Worm (Caenorhabditis elegans): Measurements from ENCODE around the gene clc-23.
A peak's percentile ranks its signal among the peaks of the same experiment; 100 is the strongest.

The clc-23 gene

ce11 chrIII:1037173-1037572 lies 16.4 kb downstream of the clc-23 start, which contains the start of the genes chin-1 and BE0003N10.1:
Gene chin-1, minus strand, starts transcription at chrIII:1037212.
Gene BE0003N10.1, plus strand, starts transcription at chrIII:1037492.
- TF ChIP-seq ztf-23 (GFP tag; IDR thresholded peaks at IDR 0.05) (no peak), T22C8.4 (GFP tag; IDR thresholded peaks at IDR 0.05) (no peak), flt-1 (GFP tag; IDR thresholded peaks at IDR 0.05) (no peak)

- TF ChIP-seq med-1 (GFP tag; optimal IDR thresholded peaks at IDR 0.05; ENCODE audit: insufficient read depth) (no peak), ztf-23 (GFP tag; IDR thresholded peaks at IDR 0.05) (no peak), tab-1 (GFP tag; IDR thresholded peaks at IDR 0.05) (no peak), ztf-29 (GFP tag; IDR thresholded peaks at IDR 0.05) (no peak), cog-1 (tag; optimal IDR thresholded peaks at IDR 0.05) (no peak), klf-2 (GFP tag; conservative IDR thresholded peaks at IDR 0.05) (no peak), ref-1 (GFP tag; conservative IDR thresholded peaks at IDR 0.05) (no peak), flt-1 (GFP tag; IDR thresholded peaks at IDR 0.05) (no peak), T22C8.4 (GFP tag; IDR thresholded peaks at IDR 0.05) (no peak)
These were observed 19.3 kb downstream of the clc-23 start for ce11 chrIII:1040059-1040458.

ce11 chrIII:1043790-1044189 lies 23.0 kb downstream of the clc-23 start:
- no peak for TF ChIP-seq med-1 (GFP tag; optimal IDR thresholded peaks at IDR 0.05; ENCODE audit: insufficient read depth)
- no peak for TF ChIP-seq ref-1 (GFP tag; conservative IDR thresholded peaks at IDR 0.05)
- TF ChIP-seq ztf-23 (GFP tag; IDR thresholded peaks at IDR 0.05): no peak
- no peak for TF ChIP-seq flt-1 (GFP tag; IDR thresholded peaks at IDR 0.05)
- no peak for TF ChIP-seq klf-2 (GFP tag; conservative IDR thresholded peaks at IDR 0.05)
- no peak for TF ChIP-seq cog-1 (tag; optimal IDR thresholded peaks at IDR 0.05)
- no peak for TF ChIP-seq tab-1 (GFP tag; IDR thresholded peaks at IDR 0.05)
- no peak for TF ChIP-seq ztf-29 (GFP tag; IDR thresholded peaks at IDR 0.05)
- no peak for TF ChIP-seq T22C8.4 (GFP tag; IDR thresholded peaks at IDR 0.05)

ce11 chrIII:1051877-1052276 lies 31.1 kb downstream of the clc-23 start:
- TF ChIP-seq ztf-29 (GFP tag; IDR thresholded peaks at IDR 0.05): no peak
- TF ChIP-seq ref-1 (GFP tag; conservative IDR thresholded peaks at IDR 0.05): no peak
- TF ChIP-seq ztf-23 (GFP tag; IDR thresholded peaks at IDR 0.05): no peak

DNA sequence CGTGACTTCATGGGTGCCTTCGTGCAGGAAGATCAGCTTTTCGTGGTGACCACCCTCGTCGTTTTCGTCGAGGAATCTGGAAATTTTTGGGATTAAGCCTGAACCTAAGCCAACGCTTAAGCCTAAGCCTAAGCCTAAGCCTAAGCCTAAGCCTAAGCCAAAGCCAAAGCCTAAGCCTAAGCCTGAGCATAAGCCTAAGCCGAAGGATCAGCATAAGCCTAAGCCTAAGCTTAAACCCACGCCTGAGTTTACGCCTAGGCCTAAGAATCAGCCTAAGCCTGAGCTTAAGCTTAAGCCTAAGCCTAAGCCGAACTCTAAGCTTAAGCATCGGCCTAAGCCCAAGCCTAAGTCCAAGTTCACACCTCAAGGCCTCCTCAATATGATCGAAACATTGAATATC lies 31.5 kb downstream of the clc-23 start:
- TF ChIP-seq tab-1 (GFP tag; IDR thresholded peaks at IDR 0.05) (no peak), cog-1 (tag; optimal IDR thresholded peaks at IDR 0.05) (no peak), ref-1 (GFP tag; conservative IDR thresholded peaks at IDR 0.05) (no peak), flt-1 (GFP tag; IDR thresholded peaks at IDR 0.05) (no peak), ztf-23 (GFP tag; IDR thresholded peaks at IDR 0.05) (no peak), klf-2 (GFP tag; conservative IDR thresholded peaks at IDR 0.05) (no peak), T22C8.4 (GFP tag; IDR thresholded peaks at IDR 0.05) (no peak), ztf-29 (GFP tag; IDR thresholded peaks at IDR 0.05) (peak; percentile 73; the same call in 1 of the 2 replicates), med-1 (GFP tag; optimal IDR thresholded peaks at IDR 0.05; ENCODE audit: insufficient read depth) (no peak)

DNA sequence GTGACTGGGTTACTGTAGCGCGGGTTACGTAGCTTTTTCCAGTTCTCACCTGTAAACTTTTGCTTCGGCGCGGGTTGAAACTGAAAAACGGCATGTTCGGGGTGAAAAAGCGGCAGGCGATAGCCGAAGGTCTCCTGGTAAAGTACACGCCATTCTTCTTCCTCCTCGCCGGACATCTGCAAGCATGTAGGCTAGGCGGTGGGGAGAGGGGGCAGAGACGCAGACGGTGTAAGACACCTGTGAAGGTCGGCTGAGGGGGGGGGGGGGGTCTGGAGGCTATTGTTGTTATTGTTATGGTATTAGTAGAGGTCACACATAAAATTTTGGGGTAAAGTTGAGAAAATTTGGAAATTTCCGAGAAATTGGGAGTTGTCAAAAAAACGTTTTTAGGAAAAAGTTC lies 32.3 kb downstream of the clc-23 start, which contains the start of gene fbxo-11.2:
TSS of gene fbxo-11.2 (minus strand) at position 176 of the 400 bp plus-strand sequence.
- TF ChIP-seq cog-1 (tag; optimal IDR thresholded peaks at IDR 0.05): no peak
- TF ChIP-seq flt-1 (GFP tag; IDR thresholded peaks at IDR 0.05): no peak
- TF ChIP-seq tab-1 (GFP tag; IDR thresholded peaks at IDR 0.05): no peak
- TF ChIP-seq ref-1 (GFP tag; conservative IDR thresholded peaks at IDR 0.05): no peak
- TF ChIP-seq T22C8.4 (GFP tag; IDR thresholded peaks at IDR 0.05): no peak

- TF ChIP-seq ref-1 (GFP tag; conservative IDR thresholded peaks at IDR 0.05) (no peak), ztf-29 (GFP tag; IDR thresholded peaks at IDR 0.05) (0 out of 2 replicates have a peak, but pooled peaks have one; percentile 6), ztf-23 (GFP tag; IDR thresholded peaks at IDR 0.05) (0 out of 2 replicates have a peak, but pooled peaks have one; percentile 45), tab-1 (GFP tag; IDR thresholded peaks at IDR 0.05) (0 out of 2 replicates have a peak, but pooled peaks have one; percentile 25), med-1 (GFP tag; optimal IDR thresholded peaks at IDR 0.05; ENCODE audit: insufficient read depth) (no peak)
These were observed 33.3 kb downstream of the clc-23 start for ce11 chrIII:1054096-1054495.

DNA sequence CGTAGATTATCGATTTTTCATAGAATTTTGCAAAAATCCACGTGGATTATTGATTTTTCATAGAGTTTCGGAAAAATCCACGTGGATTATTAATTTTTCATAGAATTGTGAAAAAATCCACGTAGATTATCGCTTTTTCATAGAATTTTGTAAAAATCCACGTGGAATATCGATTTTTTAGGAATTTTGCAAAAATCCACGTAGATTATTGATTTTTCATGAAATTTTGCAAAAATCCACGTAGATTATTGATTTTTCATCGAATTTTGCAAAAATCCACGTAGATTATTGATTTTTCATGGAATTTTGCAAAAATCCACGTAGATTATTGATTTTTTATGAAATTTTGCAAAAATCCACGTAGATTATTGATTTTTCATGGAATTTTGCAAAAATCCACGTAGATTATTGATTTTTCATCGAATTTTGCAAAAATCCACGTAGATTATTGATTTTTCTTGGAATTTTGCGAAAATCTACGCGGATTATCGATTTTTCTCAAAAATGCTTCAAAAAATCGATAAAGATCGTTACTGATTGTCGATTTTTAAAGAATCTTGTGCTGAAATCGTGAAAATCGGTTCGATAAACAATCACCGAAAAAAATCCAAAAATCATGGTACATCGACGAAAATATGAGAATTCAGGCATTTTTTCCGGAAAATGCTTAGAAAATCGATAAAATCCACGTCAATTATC lies 36.4 kb downstream of the clc-23 start:
- TF ChIP-seq T22C8.4 (GFP tag; IDR thresholded peaks at IDR 0.05): peak; percentile 54

DNA sequence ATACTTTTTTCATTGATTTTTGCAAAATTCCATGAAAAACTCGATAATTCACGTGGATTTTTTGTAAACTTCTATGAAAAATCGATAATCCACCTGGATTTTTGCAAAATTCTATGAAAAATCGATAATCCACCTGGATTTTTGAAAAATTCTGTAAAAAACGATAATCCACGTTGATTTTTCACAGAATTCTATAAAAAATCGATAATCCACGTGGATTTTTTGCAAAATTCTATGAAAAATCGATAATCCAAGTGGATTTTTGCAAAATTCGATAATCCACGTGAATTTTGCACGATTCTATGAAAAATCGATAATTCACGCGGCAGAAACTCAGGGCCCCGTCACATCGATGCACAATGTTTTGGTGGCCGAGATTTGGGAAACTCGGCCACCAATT lies 37.3 kb downstream of the clc-23 start:
- TF ChIP-seq T22C8.4 (GFP tag; IDR thresholded peaks at IDR 0.05) (peak; percentile 84), flt-1 (GFP tag; IDR thresholded peaks at IDR 0.05) (no peak), med-1 (GFP tag; optimal IDR thresholded peaks at IDR 0.05; ENCODE audit: insufficient read depth) (no peak)

ce11 chrIII:1058881-1059280 lies 38.1 kb downstream of the clc-23 start:
- TF ChIP-seq klf-2 (GFP tag; conservative IDR thresholded peaks at IDR 0.05) (no peak), ztf-23 (GFP tag; IDR thresholded peaks at IDR 0.05) (no peak), tab-1 (GFP tag; IDR thresholded peaks at IDR 0.05) (no peak), ref-1 (GFP tag; conservative IDR thresholded peaks at IDR 0.05) (no peak), flt-1 (GFP tag; IDR thresholded peaks at IDR 0.05) (no peak), med-1 (GFP tag; optimal IDR thresholded peaks at IDR 0.05; ENCODE audit: insufficient read depth) (no peak), ztf-29 (GFP tag; IDR thresholded peaks at IDR 0.05) (no peak), T22C8.4 (GFP tag; IDR thresholded peaks at IDR 0.05) (no peak), cog-1 (tag; optimal IDR thresholded peaks at IDR 0.05) (no peak)

DNA sequence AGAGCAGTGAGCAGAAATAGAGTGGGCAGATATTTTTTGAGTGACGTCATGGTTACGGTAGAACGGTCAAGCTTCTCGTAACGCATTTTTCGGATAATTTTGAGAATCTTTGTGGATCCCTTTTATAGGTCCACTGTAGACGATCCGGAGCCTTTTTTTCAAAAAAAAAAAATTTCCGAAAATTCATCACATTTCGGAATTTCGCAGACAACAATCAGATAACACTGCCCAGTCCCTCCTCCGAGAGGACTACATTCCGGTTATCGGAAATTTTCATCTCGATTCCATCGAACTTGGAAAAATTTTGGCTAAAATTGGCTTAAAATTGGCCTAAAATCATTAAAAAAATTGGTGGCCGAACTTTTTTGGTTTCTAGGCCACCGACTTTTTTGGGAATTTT lies 39.2 kb downstream of the clc-23 start, which contains the start of gene BE0003N10.6:
TSS of gene BE0003N10.6 (minus strand) at position 101 of the 400 bp plus-strand sequence.
- TF ChIP-seq tab-1 (GFP tag; IDR thresholded peaks at IDR 0.05): no peak
- TF ChIP-seq ref-1 (GFP tag; conservative IDR thresholded peaks at IDR 0.05): no peak
- TF ChIP-seq cog-1 (tag; optimal IDR thresholded peaks at IDR 0.05): no peak
- TF ChIP-seq ztf-29 (GFP tag; IDR thresholded peaks at IDR 0.05): no peak
- TF ChIP-seq ztf-23 (GFP tag; IDR thresholded peaks at IDR 0.05): no peak
- no peak for TF ChIP-seq klf-2 (GFP tag; conservative IDR thresholded peaks at IDR 0.05)
- no peak for TF ChIP-seq flt-1 (GFP tag; IDR thresholded peaks at IDR 0.05)
- no peak for TF ChIP-seq med-1 (GFP tag; optimal IDR thresholded peaks at IDR 0.05; ENCODE audit: insufficient read depth)
- no peak for TF ChIP-seq T22C8.4 (GFP tag; IDR thresholded peaks at IDR 0.05)

Measured in whole organism, midembryonic.